Fruit fly (Drosophila melanogaster): ENCODE measurements around the gene alpha-Est4.

alpha-Est4 gene

dm6 chr3R:7515599-7516069 lies 22.8 kb downstream of the alpha-Est4 start, which contains the start of gene alpha-Est8 (continued):
- TF ChIP-seq CG6272 (GFP tag; IDR thresholded peaks at IDR 0.05), result no peak
- peak; percentile 15 for TF ChIP-seq CG12299 (tag; optimal IDR thresholded peaks at IDR 0.05)
- TF ChIP-seq HmgZ (tag; optimal IDR thresholded peaks at IDR 0.05), result peak; percentile 63
- TF ChIP-seq CG6765 (GFP tag; optimal IDR thresholded peaks at IDR 0.05), result peak; percentile 39
- peak; percentile 62 for TF ChIP-seq CG13894 (tag; optimal IDR thresholded peaks at IDR 0.05)
- peak; percentile 70 for TF ChIP-seq CG7372 (GFP tag; IDR thresholded peaks at IDR 0.05)
- TF ChIP-seq CG2129 (GFP tag; IDR thresholded peaks at IDR 0.05; ENCODE audit: partially characterized antibody), result no peak
- TF ChIP-seq NC2β (GFP tag; optimal IDR thresholded peaks at IDR 0.05), result no peak
- TF ChIP-seq lbe (GFP tag; optimal IDR thresholded peaks at IDR 0.05), result no peak
- no peak for TF ChIP-seq CG16863 (GFP tag; optimal IDR thresholded peaks at IDR 0.05)
- no peak for TF ChIP-seq Optix (GFP tag; IDR thresholded peaks at IDR 0.05)
- TF ChIP-seq CG6654 (GFP tag; optimal IDR thresholded peaks at IDR 0.05), result no peak
- no peak for TF ChIP-seq CG12744 (GFP tag; optimal IDR thresholded peaks at IDR 0.05)
- TF ChIP-seq mld (GFP tag; IDR thresholded peaks at IDR 0.05; ENCODE audit: partially characterized antibody), result no peak
- no peak for TF ChIP-seq CG1233 (GFP tag; optimal IDR thresholded peaks at IDR 0.05)
- TF ChIP-seq BtbVII (GFP tag; optimal IDR thresholded peaks at IDR 0.05), result no peak
- TF ChIP-seq Taf1 (GFP tag; IDR thresholded peaks at IDR 0.05), result no peak
- 0 out of 2 replicates have a peak, but pooled peaks have one; percentile 15 for TF ChIP-seq CG3847 (GFP tag; IDR thresholded peaks at IDR 0.05)
- TF ChIP-seq Hr78 (GFP tag; optimal IDR thresholded peaks at IDR 0.05), result no peak
- 0 out of 2 replicates have a peak, but pooled peaks have one; percentile 7 for TF ChIP-seq crol (GFP tag; IDR thresholded peaks at IDR 0.05)
- TF ChIP-seq CG7928 (GFP tag; optimal IDR thresholded peaks at IDR 0.05), result no peak
- TF ChIP-seq Mes4 (GFP tag; optimal IDR thresholded peaks at IDR 0.05), result no peak
- TF ChIP-seq gcm2 (GFP tag; optimal IDR thresholded peaks at IDR 0.05), result no peak
- no peak for TF ChIP-seq CrebB (tag; optimal IDR thresholded peaks at IDR 0.05)
- TF ChIP-seq CG3281 (GFP tag; optimal IDR thresholded peaks at IDR 0.05), result peak; percentile 38
- TF ChIP-seq CG9876 (GFP tag; optimal IDR thresholded peaks at IDR 0.05), result no peak
- no peak for TF ChIP-seq Dfd (GFP tag; optimal IDR thresholded peaks at IDR 0.05)
- no peak for TF ChIP-seq shn (GFP tag; optimal IDR thresholded peaks at IDR 0.05)
- TF ChIP-seq Bdp1 (GFP tag; optimal IDR thresholded peaks at IDR 0.05), result no peak
- no peak for TF ChIP-seq Tbp (GFP tag; optimal IDR thresholded peaks at IDR 0.05)
- no peak for TF ChIP-seq MESR4 (GFP tag; optimal IDR thresholded peaks at IDR 0.05)
- TF ChIP-seq Sin3A (optimal IDR thresholded peaks at IDR 0.05), result no peak
- TF ChIP-seq Atf6 (GFP tag; IDR thresholded peaks at IDR 0.05), result peak; percentile 57; the same call in 1 of the 2 replicates
- TF ChIP-seq gro (GFP tag; optimal IDR thresholded peaks at IDR 0.05), result no peak
- no peak for TF ChIP-seq E2f1 (GFP tag; IDR thresholded peaks at IDR 0.05)
- no peak for TF ChIP-seq fd102C (GFP tag; optimal IDR thresholded peaks at IDR 0.05)
- no peak for TF ChIP-seq croc (GFP tag; conservative IDR thresholded peaks at IDR 0.05)
- TF ChIP-seq fd64A (GFP tag; optimal IDR thresholded peaks at IDR 0.05), result no peak
- TF ChIP-seq Fer1 (GFP tag; optimal IDR thresholded peaks at IDR 0.05), result peak; percentile 35
- TF ChIP-seq CG13287 (GFP tag; IDR thresholded peaks at IDR 0.05; ENCODE audit: partially characterized antibody), result peak; percentile 66
- TF ChIP-seq ro (GFP tag; IDR thresholded peaks at IDR 0.05), result no peak
- TF ChIP-seq CG8290 (GFP tag; optimal IDR thresholded peaks at IDR 0.05), result no peak
- no peak for TF ChIP-seq CG8290 (tag; optimal IDR thresholded peaks at IDR 0.05)
- TF ChIP-seq ash1 (GFP tag; optimal IDR thresholded peaks at IDR 0.05), result no peak
- no peak for TF ChIP-seq CG8924 (tag; optimal IDR thresholded peaks at IDR 0.05)
- TF ChIP-seq al (GFP tag; IDR thresholded peaks at IDR 0.05), result no peak
- peak; percentile 89 for TF ChIP-seq exex (tag; optimal IDR thresholded peaks at IDR 0.05)
- TF ChIP-seq CG11247 (GFP tag; IDR thresholded peaks at IDR 0.05), result 0 out of 2 replicates have a peak, but pooled peaks have one; percentile 21
- TF ChIP-seq CG3995 (GFP tag; optimal IDR thresholded peaks at IDR 0.05), result peak; percentile 3
- TF ChIP-seq CG2678 (tag; optimal IDR thresholded peaks at IDR 0.05), result peak; percentile 51
- TF ChIP-seq Sox102F (GFP tag; optimal IDR thresholded peaks at IDR 0.05), result no peak
- no peak for TF ChIP-seq bsh (GFP tag; optimal IDR thresholded peaks at IDR 0.05)

Measured in whole organism, embryonic.